Worm (Caenorhabditis elegans) whole organism, mixed stage, embryonic: Measurements from ENCODE around the gene pmt-1.

Source experiments
- M03D4.4 ChIP-seq: sonication (generic microtip); optimal IDR thresholded peaks from 2 replicates; lab custom pipeline; 2017; ENCODE audit warnings: mild to moderate bottlenecking, missing genetic modification characterization, missing compliant biosample characterization
- blmp-1 ChIP-seq: fragments of 150-350 bp; optimal IDR thresholded peaks from 2 replicates; lab custom pipeline; 2014; ENCODE audit warnings: missing biosample characterization, missing genetic modification characterization
- ceh-39 ChIP-seq: fragments of 150-350 bp; optimal IDR thresholded peaks from 2 replicates; lab custom pipeline; 2014; ENCODE audit warnings: missing biosample characterization, missing genetic modification characterization
- ceh-43 ChIP-seq: fragments of 200-800 bp; sonication (Bioruptor generic); optimal IDR thresholded peaks from 2 replicates; lab custom pipeline; 2018; ENCODE audit warnings: mild to moderate bottlenecking, missing genetic modification characterization, moderate library complexity, missing compliant biosample characterization
- ceh-83 ChIP-seq: fragments of 200-800 bp; sonication (Bioruptor generic); optimal IDR thresholded peaks from 2 replicates; lab custom pipeline; 2018; ENCODE audit warnings: mild to moderate bottlenecking, missing genetic modification characterization, missing compliant biosample characterization
- ces-1 ChIP-seq: fragments of 150-350 bp; optimal IDR thresholded peaks from 2 replicates; lab custom pipeline; 2014; ENCODE audit warnings: missing biosample characterization, missing genetic modification reagents, missing genetic modification characterization
- cnd-1 ChIP-seq: fragments of 200-800 bp; sonication (Bioruptor generic); optimal IDR thresholded peaks from 2 replicates; lab custom pipeline; 2018; ENCODE audit warnings: mild to moderate bottlenecking, missing genetic modification characterization, missing compliant biosample characterization
- drap-1 ChIP-seq: fragments of 200-800 bp; sonication (Bioruptor generic); optimal IDR thresholded peaks from 3 replicates; lab custom pipeline; 2018; ENCODE audit warnings: mild to moderate bottlenecking, missing genetic modification characterization, missing compliant biosample characterization
- elt-1 ChIP-seq: sonication (generic microtip); optimal IDR thresholded peaks from 2 replicates; lab custom pipeline; 2017; ENCODE audit warnings: missing genetic modification characterization, mild to moderate bottlenecking, missing compliant biosample characterization, antibody characterized with exemption, moderate library complexity, borderline replicate concordance; ENCODE audit not compliant: insufficient read depth
- elt-3 ChIP-seq: fragments of 150-350 bp; optimal IDR thresholded peaks from 2 replicates; lab custom pipeline; 2014; ENCODE audit warnings: missing biosample characterization, missing genetic modification characterization
- flh-1 ChIP-seq: fragments of 200-800 bp; sonication (Bioruptor generic); optimal IDR thresholded peaks from 2 replicates; lab custom pipeline; 2018; ENCODE audit warnings: mild to moderate bottlenecking, missing genetic modification characterization, moderate library complexity, missing compliant biosample characterization
- ham-2 ChIP-seq: fragments of 200-800 bp; sonication (Bioruptor generic); optimal IDR thresholded peaks from 2 replicates; lab custom pipeline; 2018; ENCODE audit warnings: mild to moderate bottlenecking, missing genetic modification characterization, missing compliant biosample characterization
- hlh-1 ChIP-seq: fragments of 150-350 bp; optimal IDR thresholded peaks from 2 replicates; lab custom pipeline; 2014; ENCODE audit warnings: missing biosample characterization, missing genetic modification reagents, missing genetic modification characterization
- lin-13 ChIP-seq: fragments of 150-350 bp; optimal IDR thresholded peaks from 2 replicates; lab custom pipeline; 2014; ENCODE audit warnings: missing biosample characterization, missing genetic modification characterization
- lin-32 ChIP-seq: fragments of 200-800 bp; sonication (Bioruptor generic); optimal IDR thresholded peaks from 2 replicates; lab custom pipeline; 2018; ENCODE audit warnings: mild to moderate bottlenecking, missing genetic modification characterization, missing compliant biosample characterization
- lsy-2 ChIP-seq: fragments of 150-350 bp; optimal IDR thresholded peaks from 2 replicates; lab custom pipeline; 2014; ENCODE audit warnings: missing biosample characterization, missing genetic modification characterization
- mab-5 ChIP-seq: fragments of 150-350 bp; optimal IDR thresholded peaks from 2 replicates; lab custom pipeline; 2014; ENCODE audit warnings: missing biosample characterization, missing genetic modification characterization
- mep-1 ChIP-seq: fragments of 150-350 bp; optimal IDR thresholded peaks from 2 replicates; lab custom pipeline; 2017; ENCODE audit warnings: missing biosample characterization, missing genetic modification reagents, missing genetic modification characterization, inconsistent platforms
- mls-2 ChIP-seq: sonication (generic microtip); optimal IDR thresholded peaks from 2 replicates; lab custom pipeline; 2016; ENCODE audit warnings: mild to moderate bottlenecking, missing genetic modification characterization, moderate library complexity, missing compliant biosample characterization
- nhr-12 ChIP-seq: fragments of 150-350 bp; optimal IDR thresholded peaks from 2 replicates; lab custom pipeline; 2014; ENCODE audit warnings: missing biosample characterization, missing genetic modification characterization
- nhr-2 ChIP-seq: fragments of 150-350 bp; optimal IDR thresholded peaks from 2 replicates; lab custom pipeline; 2014; ENCODE audit warnings: missing biosample characterization, missing genetic modification characterization
- nhr-237 ChIP-seq: fragments of 150-350 bp; optimal IDR thresholded peaks from 2 replicates; lab custom pipeline; 2014; ENCODE audit warnings: missing biosample characterization, missing genetic modification characterization
- nhr-28 ChIP-seq: fragments of 150-350 bp; optimal IDR thresholded peaks from 2 replicates; lab custom pipeline; 2014; ENCODE audit warnings: missing biosample characterization, missing genetic modification characterization
- pha-4 ChIP-seq: fragments of 150-350 bp; optimal IDR thresholded peaks from 2 replicates; lab custom pipeline; 2018; ENCODE audit warnings: missing biosample characterization, missing genetic modification reagents, missing genetic modification characterization
- sem-2 ChIP-seq: fragments of 200-800 bp; sonication (Bioruptor generic); optimal IDR thresholded peaks from 2 replicates; lab custom pipeline; 2018; ENCODE audit warnings: mild to moderate bottlenecking, missing genetic modification characterization, missing compliant biosample characterization
- snpc-4 ChIP-seq: fragments of 150-350 bp; optimal IDR thresholded peaks from 2 replicates; lab custom pipeline; 2014; ENCODE audit warnings: missing biosample characterization, missing genetic modification characterization
- sptf-1 ChIP-seq: sonication (generic microtip); optimal IDR thresholded peaks from 2 replicates; lab custom pipeline; 2017; ENCODE audit warnings: mild to moderate bottlenecking, missing genetic modification characterization, moderate library complexity, missing compliant biosample characterization
- unc-120 ChIP-seq: sonication (generic microtip); optimal IDR thresholded peaks from 2 replicates; lab custom pipeline; 2017; ENCODE audit warnings: missing genetic modification characterization, missing compliant biosample characterization; ENCODE audit not compliant: poor library complexity, severe bottlenecking
- unc-39 ChIP-seq: fragments of 150-350 bp; optimal IDR thresholded peaks from 2 replicates; lab custom pipeline; 2014; ENCODE audit warnings: missing biosample characterization, missing genetic modification characterization
- unc-62 ChIP-seq: fragments of 150-350 bp; optimal IDR thresholded peaks from 2 replicates; lab custom pipeline; 2014; ENCODE audit warnings: missing biosample characterization, missing genetic modification reagents, missing genetic modification characterization
- zip-8 ChIP-seq: fragments of 150-350 bp; optimal IDR thresholded peaks from 2 replicates; lab custom pipeline; 2014; ENCODE audit warnings: missing biosample characterization, missing genetic modification characterization
- ztf-11 ChIP-seq: fragments of 150-350 bp; optimal IDR thresholded peaks from 2 replicates; lab custom pipeline; 2014; ENCODE audit warnings: missing biosample characterization, missing genetic modification characterization

The pmt-1 gene

ce11 chrII:5237699-5238098 lies 44.6 kb downstream of the pmt-1 start:
- TF ChIP-seq lsy-2 (tag; lab: Kevin White, UChicago) (no peak), elt-1 (no peak), sem-2 (GFP tag; lab: Kevin White, UChicago) (peak; percentile 2), ztf-11 (tag; lab: Kevin White, UChicago) (no peak), M03D4.4 (tag; lab: Kevin White, UChicago) (no peak), mab-5 (tag; lab: Kevin White, UChicago) (no peak)

ce11 chrII:5235758-5236157 lies 46.6 kb downstream of the pmt-1 start, which contains the start of gene pho-1:
Gene pho-1 (minus strand): TSS chrII:5235846.
- TF ChIP-seq cnd-1, result no peak

- TF ChIP-seq unc-39 (tag; lab: Kevin White, UChicago) (no peak), elt-1 (no peak), pha-4 (no peak), nhr-28 (tag; lab: Kevin White, UChicago) (no peak), mab-5 (tag; lab: Kevin White, UChicago) (no peak), flh-1 (GFP tag; lab: Kevin White, UChicago) (no peak), zip-8 (tag; lab: Kevin White, UChicago) (no peak), elt-3 (tag; lab: Kevin White, UChicago) (no peak), mls-2 (no peak), unc-62 (GFP tag; lab: Kevin White, UChicago) (no peak), sem-2 (GFP tag; lab: Kevin White, UChicago) (no peak), snpc-4 (tag; lab: Kevin White, UChicago) (no peak), nhr-2 (tag; lab: Kevin White, UChicago) (no peak), unc-120 (no peak), sptf-1 (tag; lab: Kevin White, UChicago) (no peak), ceh-43 (GFP tag; lab: Kevin White, UChicago) (no peak), M03D4.4 (tag; lab: Kevin White, UChicago) (no peak), ham-2 (GFP tag; lab: Kevin White, UChicago) (no peak), mep-1 (tag; lab: Kevin White, UChicago) (no peak), nhr-12 (tag; lab: Kevin White, UChicago) (no peak)
- TF ChIP-seq, all 35 proteins: peak for 0
Observed at ce11 chrII:5234728-5235127, 47.6 kb downstream of the pmt-1 start.

- TF ChIP-seq M03D4.4 (tag; lab: Kevin White, UChicago), result peak; percentile 30
- TF ChIP-seq ceh-39 (tag; lab: Kevin White, UChicago), result no peak
Observed at ce11 chrII:5231111-5231510, 51.2 kb downstream of the pmt-1 start, which contains the start of gene EGAP2.1. Gene EGAP2.1 (plus strand): TSS chrII:5231411.

ce11 chrII:5229596-5229995 lies 52.7 kb downstream of the pmt-1 start, which contains the start of gene EGAP2.2:
Gene EGAP2.2 (plus strand): TSS chrII:5229896.
- TF ChIP-seq mls-2, result no peak

ce11 chrII:5228662-5229061 lies 53.7 kb downstream of the pmt-1 start:
- TF ChIP-seq ces-1 (GFP tag; lab: Kevin White, UChicago) (peak; percentile 17), mep-1 (tag; lab: Kevin White, UChicago) (no peak), hlh-1 (tag; lab: Kevin White, UChicago) (no peak), unc-62 (GFP tag; lab: Kevin White, UChicago) (peak; percentile 68), ceh-83 (GFP tag; lab: Kevin White, UChicago) (no peak), mab-5 (tag; lab: Kevin White, UChicago) (no peak), flh-1 (GFP tag; lab: Kevin White, UChicago) (no peak), ceh-43 (GFP tag; lab: Kevin White, UChicago) (no peak), drap-1 (no peak), lin-32 (GFP tag; lab: Kevin White, UChicago) (no peak), snpc-4 (tag; lab: Kevin White, UChicago) (no peak), ham-2 (GFP tag; lab: Kevin White, UChicago) (peak; percentile 40), sptf-1 (tag; lab: Kevin White, UChicago) (no peak), cnd-1 (peak; percentile 12), zip-8 (tag; lab: Kevin White, UChicago) (no peak), elt-1 (no peak), nhr-2 (tag; lab: Kevin White, UChicago) (no peak), M03D4.4 (tag; lab: Kevin White, UChicago) (no peak), mls-2 (peak; percentile 42), elt-3 (tag; lab: Kevin White, UChicago) (no peak), lsy-2 (tag; lab: Kevin White, UChicago) (no peak), nhr-237 (tag; lab: Kevin White, UChicago) (no peak), lin-13 (no peak), unc-120 (no peak), blmp-1 (tag; lab: Kevin White, UChicago) (no peak)
